Worm (Caenorhabditis elegans) whole organism, L1 larva: Measurements from ENCODE around the gene C50B6.3.
A peak's percentile ranks its signal among the peaks of the same experiment; 100 is the strongest.

Experiments
- blmp-1 ChIP-seq: fragments of 150-350 bp; optimal IDR thresholded peaks from 2 replicates; lab custom pipeline; 2014; ENCODE audit warnings: missing biosample characterization, missing genetic modification characterization
- ceh-8 ChIP-seq: fragments of 200-800 bp; sonication (Bioruptor generic); optimal IDR thresholded peaks from 2 replicates; lab custom pipeline; 2018; ENCODE audit warnings: mild to moderate bottlenecking, missing genetic modification characterization, moderate library complexity, missing compliant biosample characterization
- ceh-88 ChIP-seq: fragments of 200-800 bp; sonication (Bioruptor generic); IDR thresholded peaks from 2 replicates; pipeline ENCODE4 v1.3.6; 2022; ENCODE audit warnings: missing genetic modification characterization, missing compliant biosample characterization
- ceh-90 ChIP-seq: sonication (generic microtip); optimal IDR thresholded peaks from 2 replicates; lab custom pipeline; 2016; ENCODE audit warnings: missing genetic modification characterization, missing compliant biosample characterization
- dsc-1 ChIP-seq: sonication (generic microtip); optimal IDR thresholded peaks from 2 replicates; lab custom pipeline; 2016; ENCODE audit warnings: mild to moderate bottlenecking, missing genetic modification characterization, missing compliant biosample characterization
- efl-1 ChIP-seq, 4 experiments: fragments of 150-350 bp; optimal IDR thresholded peaks in 3 of 4; peaks in 1 of 4; 1 replicate in 1 of 4; 2 replicates in 3 of 4; lab custom pipeline; 2014; ENCODE audit warnings: missing biosample characterization in 2 of 4, missing genetic modification characterization in 2 of 4, missing genetic modification reagents in 2 of 4
- egl-13 ChIP-seq: sonication (generic microtip); optimal IDR thresholded peaks from 2 replicates; lab custom pipeline; 2016; ENCODE audit warnings: missing genotype, missing genetic modification reagents, missing genetic modification characterization, missing compliant biosample characterization
- elt-2 ChIP-seq: sonication (generic microtip); optimal IDR thresholded peaks from 2 replicates; lab custom pipeline; 2016; ENCODE audit warnings: missing genetic modification characterization, mild to moderate bottlenecking, inconsistent platforms, missing compliant biosample characterization, missing genetic modification reagents
- elt-3 ChIP-seq, 6 experiments: fragments of 150-350 bp in 1 of 6; sonication (generic microtip); optimal IDR thresholded peaks; 2 replicates each; lab custom pipeline; 2017 to 2018; ENCODE audit warnings: missing biosample characterization in 6 of 6, missing genetic modification characterization in 6 of 6, inconsistent platforms in 1 of 6
- ets-5 ChIP-seq: fragments of 200-800 bp; sonication (Bioruptor generic); IDR thresholded peaks from 2 replicates; pipeline ENCODE4 v1.3.6; 2022; ENCODE audit warnings: missing genetic modification characterization, missing compliant biosample characterization
- fos-1 ChIP-seq: fragments of 150-350 bp; optimal IDR thresholded peaks from 2 replicates; lab custom pipeline; 2014; ENCODE audit warnings: missing biosample characterization, missing genetic modification characterization
- grh-1 ChIP-seq: fragments of 200-800 bp; sonication (Bioruptor generic); IDR thresholded peaks from 2 replicates; pipeline ENCODE4 v1.3.6; 2022; ENCODE audit warnings: missing genetic modification reagents, missing genetic modification characterization, missing compliant biosample characterization
- hpl-2 ChIP-seq: fragments of 150-350 bp; optimal IDR thresholded peaks from 2 replicates; lab custom pipeline; 2014; ENCODE audit warnings: missing biosample characterization, missing genetic modification reagents, missing genetic modification characterization
- irx-1 ChIP-seq: sonication (generic microtip); optimal IDR thresholded peaks from 2 replicates; lab custom pipeline; 2016; ENCODE audit warnings: missing genetic modification characterization, missing compliant biosample characterization
- isw-1 ChIP-seq: fragments of 200-800 bp; sonication (Bioruptor generic); IDR thresholded peaks from 2 replicates; pipeline ENCODE4 v1.3.6; 2022; ENCODE audit warnings: missing genetic modification characterization, missing compliant biosample characterization
- jun-1 ChIP-seq: fragments of 150-350 bp; optimal IDR thresholded peaks from 2 replicates; lab custom pipeline; 2014; ENCODE audit warnings: missing biosample characterization, missing genetic modification reagents, missing genetic modification characterization
- lin-13 ChIP-seq: fragments of 150-350 bp; optimal IDR thresholded peaks from 2 replicates; lab custom pipeline; 2014; ENCODE audit warnings: missing biosample characterization, missing genetic modification reagents, missing genetic modification characterization
- lin-14 ChIP-seq: fragments of 200-800 bp; sonication (Bioruptor generic); optimal IDR thresholded peaks from 2 replicates; lab custom pipeline; 2018; ENCODE audit warnings: mild to moderate bottlenecking, missing genetic modification characterization, moderate library complexity, missing compliant biosample characterization
- lin-35 ChIP-seq, 2 experiments: fragments of 150-350 bp; optimal IDR thresholded peaks; 2 replicates each; lab custom pipeline; 2014; ENCODE audit warnings: missing biosample characterization in 2 of 2, missing genetic modification characterization in 2 of 2, missing genetic modification reagents in 2 of 2
- lsy-2 ChIP-seq, 2 experiments: fragments of 150-350 bp; optimal IDR thresholded peaks; 2 replicates each; lab custom pipeline; 2014; ENCODE audit warnings: missing biosample characterization in 2 of 2, missing genetic modification characterization in 2 of 2
- mef-2 ChIP-seq: fragments of 150-350 bp; optimal IDR thresholded peaks from 2 replicates; lab custom pipeline; 2014; ENCODE audit warnings: missing biosample characterization, missing genetic modification characterization
- nhr-19 ChIP-seq: fragments of 200-800 bp; sonication (Bioruptor generic); conservative IDR thresholded peaks from 2 replicates; pipeline ENCODE4 v1.3.6; 2022; ENCODE audit warnings: missing genetic modification characterization, missing compliant biosample characterization
- nhr-20 ChIP-seq: sonication (generic microtip); optimal IDR thresholded peaks from 2 replicates; lab custom pipeline; 2016; ENCODE audit warnings: mild to moderate bottlenecking, missing genetic modification characterization, missing compliant biosample characterization
- nhr-237 ChIP-seq: fragments of 150-350 bp; optimal IDR thresholded peaks from 2 replicates; lab custom pipeline; 2014; ENCODE audit warnings: missing biosample characterization, missing genetic modification characterization
- nhr-71 ChIP-seq: sonication (generic microtip); optimal IDR thresholded peaks from 2 replicates; lab custom pipeline; 2016; ENCODE audit warnings: mild to moderate bottlenecking, missing genetic modification characterization, moderate library complexity, missing compliant biosample characterization
- nhr-77 ChIP-seq: fragments of 150-350 bp; optimal IDR thresholded peaks from 2 replicates; lab custom pipeline; 2014; ENCODE audit warnings: missing biosample characterization, missing genetic modification characterization
- nhr-85 ChIP-seq: sonication (generic microtip); peaks from one replicate; lab custom pipeline; 2016; ENCODE audit warnings: missing genetic modification characterization, inconsistent platforms, missing compliant biosample characterization
- skn-1 ChIP-seq: fragments of 150-350 bp; optimal IDR thresholded peaks from 2 replicates; lab custom pipeline; 2014; ENCODE audit warnings: missing biosample characterization, missing genetic modification characterization
- snu-23 ChIP-seq: sonication (generic microtip); optimal IDR thresholded peaks from 2 replicates; lab custom pipeline; 2016; ENCODE audit warnings: missing genetic modification characterization, missing compliant biosample characterization
- tbx-2 ChIP-seq: sonication (generic microtip); optimal IDR thresholded peaks from 2 replicates; lab custom pipeline; 2016; ENCODE audit warnings: missing genetic modification characterization, missing compliant biosample characterization
- vab-15 ChIP-seq: sonication (generic microtip); optimal IDR thresholded peaks from 2 replicates; lab custom pipeline; 2017; ENCODE audit warnings: missing genotype, mild to moderate bottlenecking, missing genetic modification characterization, missing compliant biosample characterization

The C50B6.3 gene

DNA sequence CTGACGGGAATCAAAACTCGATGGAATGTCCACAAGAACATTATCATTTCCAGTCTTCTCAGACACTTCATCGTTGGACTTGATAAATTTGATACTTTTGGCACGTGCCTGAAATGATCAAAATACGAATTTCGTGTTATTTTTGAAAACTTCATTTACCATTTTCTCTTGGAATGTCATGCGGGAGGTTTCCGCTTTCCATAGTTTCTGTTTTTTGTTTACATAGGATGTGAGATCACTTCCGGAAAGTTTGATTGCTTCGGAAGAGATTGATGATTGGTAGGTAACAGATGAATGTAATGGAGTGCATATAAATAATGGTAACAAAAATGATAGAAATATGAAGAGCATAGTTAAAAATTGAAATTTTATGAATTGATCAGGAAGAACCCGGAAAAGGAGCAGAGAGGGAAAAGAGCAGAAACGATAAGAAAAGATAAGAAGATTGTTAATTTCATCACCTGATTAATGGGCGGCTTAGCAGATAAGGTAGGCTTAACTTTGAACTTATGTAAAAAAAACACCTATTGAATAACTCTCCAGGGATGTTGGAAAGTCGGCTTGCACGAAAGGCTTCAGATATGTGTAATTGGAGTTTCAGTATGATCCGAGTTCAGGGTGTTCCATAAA, 44.4 kb downstream of the C50B6.3 start, which contains the start of gene F32H5.1 (continued):
- no peak for TF ChIP-seq egl-13 (tag; lab: Kevin White, UChicago)
- TF ChIP-seq ets-5 (GFP tag; lab: Robert Waterston, UW), result no peak
- TF ChIP-seq nhr-19 (GFP tag; lab: Robert Waterston, UW), result no peak
- TF ChIP-seq nhr-85, result peak; percentile 65
- TF ChIP-seq ceh-88 (GFP tag; lab: Robert Waterston, UW), result no peak
- no peak for TF ChIP-seq fos-1 (tag; lab: Kevin White, UChicago)
- peak; percentile 15 for TF ChIP-seq lin-14 (GFP tag; lab: Kevin White, UChicago)
- TF ChIP-seq snu-23, result peak; percentile 15
- no peak for TF ChIP-seq grh-1 (GFP tag; lab: Robert Waterston, UW)
- TF ChIP-seq hpl-2 (GFP tag; lab: Kevin White, UChicago), result no peak
- peak; percentile 6 for TF ChIP-seq dsc-1 (tag; lab: Kevin White, UChicago)
- TF ChIP-seq lsy-2 (tag; optimal IDR thresholded peaks at IDR 0.05; lab: Kevin White, UChicago), result no peak
- no peak for TF ChIP-seq nhr-77 (tag; lab: Kevin White, UChicago)
- TF ChIP-seq mef-2 (tag; lab: Kevin White, UChicago), result no peak
- peak; percentile 64 for TF ChIP-seq nhr-71
- TF ChIP-seq skn-1 (tag; lab: Kevin White, UChicago), result no peak
- TF ChIP-seq tbx-2, result no peak

DNA sequence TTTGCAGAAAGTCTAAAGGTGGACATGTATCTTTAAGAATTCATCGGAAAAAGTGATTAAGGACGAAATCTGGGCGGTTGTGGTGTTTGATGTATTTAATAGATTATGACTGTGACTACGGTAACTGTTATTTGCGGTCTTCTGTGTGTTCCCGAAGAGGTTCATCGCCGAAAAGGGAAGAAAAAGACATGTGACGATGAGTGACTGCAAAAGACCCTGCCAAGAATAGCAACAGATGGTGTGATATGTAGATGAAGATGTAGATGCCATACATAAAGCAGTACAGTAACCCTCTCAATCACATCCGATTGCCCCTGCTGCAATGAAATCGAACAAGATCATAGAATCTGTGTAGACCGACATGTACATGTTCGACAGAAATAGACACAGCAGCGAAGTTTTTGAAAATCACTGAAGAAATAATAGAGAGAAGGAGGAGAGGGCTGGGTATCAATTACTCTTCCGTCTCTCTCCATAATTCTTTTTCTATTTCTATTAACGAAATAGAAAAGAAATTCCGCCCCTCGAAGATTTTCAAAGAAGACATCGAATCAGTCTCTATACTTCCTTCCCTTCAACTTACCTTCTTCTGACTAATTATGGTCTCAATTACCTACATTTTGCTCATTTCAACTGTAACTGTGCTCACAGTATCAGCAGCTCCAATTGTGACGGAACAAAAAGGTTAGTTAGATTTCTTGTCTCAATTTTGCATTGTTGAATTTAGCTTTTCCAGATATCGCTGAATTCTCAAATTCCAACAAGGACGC, 45.6 kb downstream of the C50B6.3 start, which contains the start of gene F32H5.3:
F32H5.3 (plus strand) TSS at position 513 of the 770 bp plus-strand sequence.
- TF ChIP-seq nhr-20 (peak; percentile 75), blmp-1 (tag; lab: Kevin White, UChicago) (peak; percentile 17), tbx-2 (peak; percentile 22), isw-1 (GFP tag; lab: Robert Waterston, UW) (no peak), nhr-71 (peak; percentile 64), lin-13 (GFP tag; lab: Kevin White, UChicago) (no peak), nhr-19 (GFP tag; lab: Robert Waterston, UW) (peak; percentile 42; the same call in 1 of the 2 replicates), snu-23 (peak; percentile 54), lin-35 (GFP tag; optimal IDR thresholded peaks at IDR 0.05; lab: Kevin White, UChicago) (peak in 1 of 2 experiments; percentile 36), lin-14 (GFP tag; lab: Kevin White, UChicago) (peak; percentile 67), nhr-237 (no peak), elt-2 (tag; lab: Kevin White, UChicago) (no peak), jun-1 (tag; lab: Kevin White, UChicago) (no peak), grh-1 (GFP tag; lab: Robert Waterston, UW) (peak; percentile 31; the same call in 1 of the 2 replicates), lsy-2 (tag; optimal IDR thresholded peaks at IDR 0.05; lab: Kevin White, UChicago) (peak; percentile 12 to 64), nhr-85 (peak; percentile 95), elt-3 (tag; optimal IDR thresholded peaks at IDR 0.05; lab: Kevin White, UChicago) (peak in 1 of 6 experiments; percentile 53)

DNA sequence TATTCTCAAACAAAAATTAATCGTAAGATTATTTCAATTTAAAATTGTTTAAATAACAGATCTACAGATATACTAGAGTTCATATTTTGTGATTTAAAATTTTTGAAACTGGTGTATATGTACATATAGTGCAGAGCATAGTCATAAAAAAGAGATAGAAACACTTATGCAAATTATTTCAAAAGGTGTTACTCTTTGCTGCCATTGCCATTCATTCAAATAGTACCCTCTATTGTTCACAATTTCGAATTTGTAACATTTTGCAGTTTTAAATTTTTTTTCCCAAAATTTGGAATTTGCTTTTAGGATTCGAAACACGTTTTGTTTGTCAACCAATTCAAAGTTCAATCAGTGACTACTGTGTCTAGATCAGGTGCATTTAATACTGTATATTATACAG, 46.9 kb downstream of the C50B6.3 start, which contains the start of gene F32H5.4:
F32H5.4 (plus strand) TSS at position 301 of the 400 bp plus-strand sequence.
- no peak for TF ChIP-seq irx-1
- no peak for TF ChIP-seq ceh-90 (tag; lab: Kevin White, UChicago)
- no peak for TF ChIP-seq efl-1 (optimal IDR thresholded peaks at IDR 0.05; lab: Kevin White, UChicago)
- peak in 1 of 2 experiments; percentile 90 for TF ChIP-seq efl-1 (GFP tag; optimal IDR thresholded peaks at IDR 0.05 in 1 of 2; lab: Kevin White, UChicago)

DNA sequence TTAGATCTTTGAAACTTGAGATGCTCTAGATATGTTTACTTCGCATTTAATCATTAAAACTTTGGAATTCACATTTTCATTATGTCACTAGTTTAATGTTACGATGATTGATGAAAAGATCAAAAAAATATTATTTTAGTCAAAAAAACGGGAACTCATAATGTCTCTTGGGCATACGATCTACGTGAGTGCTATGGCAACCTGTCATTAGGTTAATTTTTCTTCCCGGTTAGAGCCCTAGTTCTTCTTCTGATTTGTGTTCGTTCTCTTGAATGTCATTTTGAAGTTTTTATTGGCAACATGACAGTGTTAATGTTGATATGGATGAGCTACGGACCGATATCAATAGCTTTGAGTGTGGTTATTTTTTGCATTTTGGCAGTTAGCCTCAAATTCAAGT, 50.0 kb downstream of the C50B6.3 start, which contains the start of gene srg-46:
srg-46 (plus strand) TSS at position 301 of the 400 bp plus-strand sequence.
- no peak for TF ChIP-seq vab-15
- TF ChIP-seq ceh-8 (GFP tag; lab: Kevin White, UChicago), result peak; percentile 21
